Worm (Caenorhabditis elegans): ENCODE measurements around the gene srab-4.

srab-4 gene

ce11 chrV:6976047-6976446 is 27.9 kb upstream of the srab-4 start, which contains the start of gene srx-16:
Gene srx-16 (plus strand): TSS chrV:6976347.
- TF ChIP-seq madf-6 (GFP tag; IDR thresholded peaks at IDR 0.05) (no peak), zfh-2 (GFP tag; conservative IDR thresholded peaks at IDR 0.05) (no peak), attf-5 (GFP tag; optimal IDR thresholded peaks at IDR 0.05) (no peak), ccch-3 (GFP tag; optimal IDR thresholded peaks at IDR 0.05) (no peak), zim-3 (tag; optimal IDR thresholded peaks at IDR 0.05) (no peak), ztf-3 (GFP tag; optimal IDR thresholded peaks at IDR 0.05) (no peak), Y53G8AR.9 (GFP tag; conservative IDR thresholded peaks at IDR 0.05) (no peak)

ce11 chrV:6979019-6979418 is 24.9 kb upstream of the srab-4 start, which contains the start of gene sre-12:
Gene sre-12 (minus strand): TSS chrV:6979119.
- TF ChIP-seq pbrm-1 (GFP tag; IDR thresholded peaks at IDR 0.05) (no peak), egrh-3 (GFP tag; IDR thresholded peaks at IDR 0.05) (no peak), dox-1 (GFP tag; IDR thresholded peaks at IDR 0.05) (no peak)

DNA sequence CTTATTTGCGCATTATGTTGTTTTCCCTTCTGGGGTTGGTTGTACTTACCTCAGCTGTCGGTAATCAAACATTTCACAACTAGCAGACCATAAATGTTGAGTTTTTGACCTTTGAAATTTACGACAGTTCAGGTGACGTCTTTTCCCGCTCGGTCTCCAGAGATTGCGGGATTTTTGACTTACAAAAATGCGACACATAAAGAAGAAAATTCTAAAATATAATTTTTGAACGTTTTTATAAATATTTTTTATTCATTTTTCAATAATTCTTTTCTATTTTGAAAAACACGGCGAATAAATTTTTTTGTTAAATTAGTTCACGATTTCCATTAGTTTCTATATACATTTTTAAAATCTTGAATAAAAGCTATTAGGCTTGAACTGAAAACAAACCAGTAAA is 21.1 kb upstream of the srab-4 start, which contains the start of gene nhr-161:
TSS of gene nhr-161 (minus strand) at position 101 of the 400 bp plus-strand sequence.
- TF ChIP-seq Y53G8AR.9 (GFP tag; conservative IDR thresholded peaks at IDR 0.05) (no peak), rcor-1 (GFP tag; IDR thresholded peaks at IDR 0.05) (no peak), T26A5.8 (tag; optimal IDR thresholded peaks at IDR 0.05) (no peak), atf-7 (tag; optimal IDR thresholded peaks at IDR 0.05) (no peak), ceh-91 (GFP tag; IDR thresholded peaks at IDR 0.05) (no peak), ztf-28 (GFP tag; IDR thresholded peaks at IDR 0.05) (no peak), ztf-3 (GFP tag; optimal IDR thresholded peaks at IDR 0.05) (no peak), C06A6.2 (GFP tag; conservative IDR thresholded peaks at IDR 0.05) (no peak), F37B4.10 (GFP tag; IDR thresholded peaks at IDR 0.05) (no peak), C17E4.6 (GFP tag; IDR thresholded peaks at IDR 0.05) (no peak), somi-1 (GFP tag; optimal IDR thresholded peaks at IDR 0.05) (no peak), snpc-1.3 (tag; optimal IDR thresholded peaks at IDR 0.05; ENCODE audit: insufficient read depth) (no peak), akir-1 (GFP tag; optimal IDR thresholded peaks at IDR 0.05) (no peak), B0019.2 (GFP tag; conservative IDR thresholded peaks at IDR 0.05) (no peak), zim-3 (tag; optimal IDR thresholded peaks at IDR 0.05) (no peak), nhr-120 (GFP tag; IDR thresholded peaks at IDR 0.05) (no peak), F33H1.4 (GFP tag; IDR thresholded peaks at IDR 0.05) (no peak), lin-54 (GFP tag; optimal IDR thresholded peaks at IDR 0.05) (no peak)

ce11 chrV:6985943-6986342 is 18.0 kb upstream of the srab-4 start, which contains the start of gene nhr-163:
Gene nhr-163 (minus strand): TSS chrV:6986043.
- TF ChIP-seq madf-10 (tag; optimal IDR thresholded peaks at IDR 0.05), result no peak

DNA sequence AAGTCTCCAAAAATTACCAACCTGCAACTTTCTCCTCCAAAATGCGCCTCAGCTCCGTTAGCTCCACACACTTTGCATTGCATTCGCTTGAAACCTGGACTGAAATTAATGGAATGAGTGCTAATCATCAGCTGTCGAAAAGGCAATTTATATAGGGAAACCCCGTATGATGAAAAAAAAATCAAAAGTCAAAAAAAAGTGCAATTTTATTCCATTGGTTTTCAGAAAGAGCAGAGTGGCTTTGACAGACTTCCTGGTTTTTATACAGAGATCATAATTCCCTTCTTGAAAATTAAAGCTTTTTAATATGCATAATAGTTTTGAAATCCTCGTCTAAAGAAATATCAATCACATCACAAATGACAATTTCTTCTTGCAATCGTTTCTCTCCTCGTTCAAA is 16.3 kb upstream of the srab-4 start, which contains the start of gene nhr-139:
TSS of gene nhr-139 (minus strand) at position 101 of the 400 bp plus-strand sequence.
- TF ChIP-seq D2030.7 (GFP tag; IDR thresholded peaks at IDR 0.05), result no peak
- TF ChIP-seq madf-8 (GFP tag; conservative IDR thresholded peaks at IDR 0.05), result no peak

ce11 chrV:6989626-6990138 is 14.3 kb upstream of the srab-4 start, which contains the start of gene nhr-140:
Gene nhr-140 (minus strand): TSS chrV:6989676.
- TF ChIP-seq attf-6 (GFP tag; IDR thresholded peaks at IDR 0.05), result no peak
- no peak for TF ChIP-seq F33H1.4 (GFP tag; IDR thresholded peaks at IDR 0.05)
- no peak for TF ChIP-seq B0261.1 (tag; optimal IDR thresholded peaks at IDR 0.05)
- TF ChIP-seq C17E4.6 (GFP tag; IDR thresholded peaks at IDR 0.05), result no peak
- no peak for TF ChIP-seq F57C9.4 (tag; optimal IDR thresholded peaks at IDR 0.05)
- TF ChIP-seq zfh-2 (GFP tag; conservative IDR thresholded peaks at IDR 0.05), result no peak
- no peak for TF ChIP-seq somi-1 (GFP tag; optimal IDR thresholded peaks at IDR 0.05)
- no peak for TF ChIP-seq lsl-1 (GFP tag; optimal IDR thresholded peaks at IDR 0.05)
- TF ChIP-seq F49E8.2 (tag; optimal IDR thresholded peaks at IDR 0.05; ENCODE audit: insufficient read depth), result no peak
- no peak for TF ChIP-seq T07F8.4 (tag; optimal IDR thresholded peaks at IDR 0.05)
- no peak for TF ChIP-seq lag-1 (GFP tag; IDR thresholded peaks at IDR 0.05)
- no peak for TF ChIP-seq akir-1 (GFP tag; optimal IDR thresholded peaks at IDR 0.05)
- TF ChIP-seq aptf-2 (GFP tag; conservative IDR thresholded peaks at IDR 0.05), result no peak

Measured in whole organism, young adult.